Fruit fly (Drosophila melanogaster): ENCODE results near the gene CG17375.

Gene CG17375

dm6 chr2L:6841349-6841748 lies 35.8 kb upstream of the CG17375 start (continued):
- TF ChIP-seq zfh1 (GFP tag; IDR thresholded peaks at IDR 0.05) (peak; percentile 92), CG15073 (GFP tag; optimal IDR thresholded peaks at IDR 0.05) (no peak), Dad (GFP tag; optimal IDR thresholded peaks at IDR 0.05) (peak; percentile 64), chn (GFP tag; optimal IDR thresholded peaks at IDR 0.05) (peak; percentile 80), CG17829 (tag; optimal IDR thresholded peaks at IDR 0.05) (peak; percentile 88), Meics (GFP tag; optimal IDR thresholded peaks at IDR 0.05) (peak; percentile 26), phol (tag; optimal IDR thresholded peaks at IDR 0.05) (peak; percentile 83), abd-A (tag; optimal IDR thresholded peaks at IDR 0.05) (no peak), nerfin-1 (tag; optimal IDR thresholded peaks at IDR 0.05) (peak; percentile 81), CkIIα-i1 (GFP tag; IDR thresholded peaks at IDR 0.05) (no peak), Ada2b (GFP tag; IDR thresholded peaks at IDR 0.05) (peak; percentile 67), z (GFP tag; IDR thresholded peaks at IDR 0.05) (0 out of 3 replicates have a peak, but pooled peaks have one; percentile 44), E2f1 (GFP tag; IDR thresholded peaks at IDR 0.05) (peak; percentile 65), ERR (GFP tag; optimal IDR thresholded peaks at IDR 0.05) (no peak), bab2 (GFP tag; optimal IDR thresholded peaks at IDR 0.05) (peak; percentile 75), CG9817 (tag; optimal IDR thresholded peaks at IDR 0.05) (peak; percentile 42), ash1 (GFP tag; optimal IDR thresholded peaks at IDR 0.05) (no peak), so (GFP tag; IDR thresholded peaks at IDR 0.05) (peak; percentile 53; the same call in 1 of the 3 replicates), Gug (GFP tag; IDR thresholded peaks at IDR 0.05) (peak; percentile 60; the same call in 2 of the 4 replicates), CG17568 (GFP tag; optimal IDR thresholded peaks at IDR 0.05) (peak; percentile 15), CG14710 (tag; optimal IDR thresholded peaks at IDR 0.05) (peak; percentile 85), danr (GFP tag; IDR thresholded peaks at IDR 0.05) (no peak), MBD-R2 (GFP tag; IDR thresholded peaks at IDR 0.05) (no peak), CG14667 (GFP tag; IDR thresholded peaks at IDR 0.05) (peak; percentile 72), CG17802 (tag; optimal IDR thresholded peaks at IDR 0.05) (peak; percentile 61), Hr51 (GFP tag; optimal IDR thresholded peaks at IDR 0.05) (peak; percentile 40 to 64), CG30020 (tag; optimal IDR thresholded peaks at IDR 0.05) (no peak), sisA (GFP tag; IDR thresholded peaks at IDR 0.05) (peak; percentile 71), CG10654 (GFP tag; optimal IDR thresholded peaks at IDR 0.05) (peak; percentile 37), klu (GFP tag; IDR thresholded peaks at IDR 0.05) (peak; percentile 35; the same call in 1 of the 2 replicates), CG9932 (GFP tag; IDR thresholded peaks at IDR 0.05) (no peak), CG10147 (GFP tag; optimal IDR thresholded peaks at IDR 0.05) (no peak), Bdp1 (GFP tag; optimal IDR thresholded peaks at IDR 0.05) (peak; percentile 53), CG10979 (tag; optimal IDR thresholded peaks at IDR 0.05) (peak; percentile 89), aop (GFP tag; IDR thresholded peaks at IDR 0.05) (no peak), Nf-YB (GFP tag; optimal IDR thresholded peaks at IDR 0.05) (peak; percentile 65), az2 (GFP tag; optimal IDR thresholded peaks at IDR 0.05) (peak; percentile 67), CG11560 (tag; IDR thresholded peaks at IDR 0.05) (0 out of 3 replicates have a peak, but pooled peaks have one; percentile 9), fd64A (GFP tag; optimal IDR thresholded peaks at IDR 0.05) (peak; percentile 42), Eip74EF (GFP tag; optimal IDR thresholded peaks at IDR 0.05) (peak in 1 of 2 experiments; percentile 46), stwl (tag; optimal IDR thresholded peaks at IDR 0.05) (no peak), ems (GFP tag; optimal IDR thresholded peaks at IDR 0.05) (peak; percentile 45), ato (GFP tag; IDR thresholded peaks at IDR 0.05; ENCODE audit: partially characterized antibody) (no peak), Bteb2 (GFP tag; optimal IDR thresholded peaks at IDR 0.05) (no peak), psq (GFP tag; optimal IDR thresholded peaks at IDR 0.05) (peak; percentile 3), slp2 (GFP tag; optimal IDR thresholded peaks at IDR 0.05) (peak; percentile 64), org-1 (GFP tag; optimal IDR thresholded peaks at IDR 0.05) (peak; percentile 42), CG10209 (GFP tag; optimal IDR thresholded peaks at IDR 0.05) (peak; percentile 68), CG14014 (GFP tag; IDR thresholded peaks at IDR 0.05) (0 out of 2 replicates have a peak, but pooled peaks have one; percentile 39), unc-4 (GFP tag; IDR thresholded peaks at IDR 0.05; ENCODE audit: partially characterized antibody) (no peak), CG18011 (GFP tag; optimal IDR thresholded peaks at IDR 0.05) (no peak)
